Worm (Caenorhabditis elegans): ENCODE data around the gene ttr-12.

DNA sequence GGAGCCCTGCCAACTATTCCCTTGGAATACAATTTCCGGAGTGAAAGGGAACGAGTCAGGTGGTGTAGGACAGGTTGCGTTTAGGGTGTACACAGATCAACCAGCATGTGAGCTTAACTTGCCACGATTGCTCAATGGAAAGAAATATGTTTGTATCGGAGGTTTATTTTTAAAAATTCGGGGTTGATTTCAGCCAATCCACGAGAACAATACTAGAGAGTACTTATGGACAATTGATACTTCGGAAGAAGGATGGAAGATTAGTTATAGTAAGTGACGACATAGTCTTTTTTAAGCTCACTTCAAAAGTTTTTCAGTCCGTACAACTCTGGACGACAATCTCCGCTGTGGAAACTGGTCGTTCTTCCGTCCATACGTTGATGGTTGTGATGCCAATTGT lies 33.7 kb downstream of the ttr-12 start:
- TF ChIP-seq lin-11 (tag; optimal IDR thresholded peaks at IDR 0.05) (no peak), fkh-10 (GFP tag; optimal IDR thresholded peaks at IDR 0.05) (no peak), nfya-1 (tag; optimal IDR thresholded peaks at IDR 0.05) (no peak), unc-86 (tag; optimal IDR thresholded peaks at IDR 0.05) (no peak), pha-2 (tag; optimal IDR thresholded peaks at IDR 0.05) (no peak), unc-3 (GFP tag; conservative IDR thresholded peaks at IDR 0.05) (no peak), unc-3 (tag; optimal IDR thresholded peaks at IDR 0.05) (no peak), elt-4 (tag; optimal IDR thresholded peaks at IDR 0.05) (no peak), hlh-6 (tag; optimal IDR thresholded peaks at IDR 0.05) (no peak), ets-4 (tag; optimal IDR thresholded peaks at IDR 0.05) (no peak)

Data from whole organism, late embryonic.